Worm (Caenorhabditis elegans): ENCODE data around the gene C33A12.19.

Gene C33A12.19

DNA sequence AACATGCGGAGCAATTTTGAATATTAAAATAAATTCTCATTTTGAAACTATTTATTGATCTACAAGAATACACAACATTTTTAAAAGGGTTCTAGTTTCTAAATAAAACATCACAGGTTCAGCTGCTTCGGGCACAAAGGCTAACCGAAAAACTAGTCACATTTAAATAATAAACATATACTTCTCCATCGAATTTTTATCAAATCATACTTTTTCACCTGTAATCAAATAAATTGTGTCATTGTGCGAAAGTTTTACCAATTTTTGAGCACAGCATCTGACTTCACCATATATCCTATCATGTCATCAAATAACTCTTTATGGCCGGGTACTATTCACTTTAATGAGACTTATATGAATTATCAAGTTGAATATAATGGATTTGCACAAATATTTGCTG lies 26.5 kb upstream of the C33A12.19 start, which contains the start of gene sru-6:
Gene sru-6, plus strand, starts transcription at position 301 of the 400 bp plus-strand sequence.
- TF ChIP-seq ref-1 (GFP tag; conservative IDR thresholded peaks at IDR 0.05), result no peak
- no peak for TF ChIP-seq ztf-29 (GFP tag; IDR thresholded peaks at IDR 0.05)
- no peak for TF ChIP-seq ztf-23 (GFP tag; IDR thresholded peaks at IDR 0.05)
- TF ChIP-seq cog-1 (tag; optimal IDR thresholded peaks at IDR 0.05), result no peak
- TF ChIP-seq klf-2 (GFP tag; conservative IDR thresholded peaks at IDR 0.05), result no peak

DNA sequence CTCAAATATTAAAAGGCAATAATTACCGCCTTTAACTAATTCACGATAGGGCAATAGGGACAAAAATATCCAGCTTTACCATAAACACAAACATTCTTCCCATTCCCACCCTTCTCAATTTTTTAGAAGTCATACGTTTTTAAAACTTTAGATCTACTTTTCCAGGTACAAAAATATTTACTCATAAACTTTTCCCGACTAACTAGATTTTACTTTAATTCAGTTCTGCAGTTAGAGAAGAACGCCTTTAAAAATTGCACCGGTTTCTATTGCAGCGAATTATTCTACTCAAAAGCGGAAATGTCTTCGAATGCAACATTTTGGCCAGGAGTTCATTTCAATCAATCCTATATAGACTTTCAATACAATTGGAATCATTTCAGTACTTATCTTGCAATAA lies 20.5 kb upstream of the C33A12.19 start, which contains the start of gene sru-3:
Gene sru-3, plus strand, starts transcription at position 301 of the 400 bp plus-strand sequence.
- no peak for TF ChIP-seq T22C8.4 (GFP tag; IDR thresholded peaks at IDR 0.05)
- no peak for TF ChIP-seq klf-2 (GFP tag; conservative IDR thresholded peaks at IDR 0.05)
- no peak for TF ChIP-seq ztf-23 (GFP tag; IDR thresholded peaks at IDR 0.05)
- TF ChIP-seq cog-1 (tag; optimal IDR thresholded peaks at IDR 0.05), result no peak
- no peak for TF ChIP-seq ref-1 (GFP tag; conservative IDR thresholded peaks at IDR 0.05)
- no peak for TF ChIP-seq tab-1 (GFP tag; IDR thresholded peaks at IDR 0.05)
- TF ChIP-seq ztf-29 (GFP tag; IDR thresholded peaks at IDR 0.05), result no peak
- no peak for TF ChIP-seq flt-1 (GFP tag; IDR thresholded peaks at IDR 0.05)
- no peak for TF ChIP-seq med-1 (GFP tag; optimal IDR thresholded peaks at IDR 0.05; ENCODE audit: insufficient read depth)

DNA sequence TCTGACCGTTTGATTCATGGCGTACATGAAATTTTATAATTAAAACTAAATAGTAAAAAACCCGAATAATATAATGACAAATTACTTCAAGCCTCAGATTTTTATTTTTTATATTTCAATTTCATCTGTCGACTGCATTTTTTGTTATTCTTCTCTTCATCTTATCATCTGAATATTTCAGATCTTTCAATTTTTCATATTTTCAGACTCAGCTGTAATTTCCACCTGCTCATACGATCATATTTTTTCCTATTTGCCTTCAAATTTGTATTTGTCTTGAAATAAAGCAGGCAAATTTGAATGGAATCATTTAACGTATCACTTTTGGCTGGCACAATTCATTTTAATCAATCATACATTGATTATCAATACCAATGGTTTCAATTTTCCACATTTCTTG lies 18.7 kb upstream of the C33A12.19 start, which contains the start of gene sru-4:
Gene sru-4, plus strand, starts transcription at position 301 of the 400 bp plus-strand sequence.
- no peak for TF ChIP-seq tab-1 (GFP tag; IDR thresholded peaks at IDR 0.05)
- TF ChIP-seq med-1 (GFP tag; optimal IDR thresholded peaks at IDR 0.05; ENCODE audit: insufficient read depth), result no peak
- TF ChIP-seq ztf-29 (GFP tag; IDR thresholded peaks at IDR 0.05), result no peak
- TF ChIP-seq T22C8.4 (GFP tag; IDR thresholded peaks at IDR 0.05), result no peak
- TF ChIP-seq cog-1 (tag; optimal IDR thresholded peaks at IDR 0.05), result no peak
- no peak for TF ChIP-seq ref-1 (GFP tag; conservative IDR thresholded peaks at IDR 0.05)
- TF ChIP-seq klf-2 (GFP tag; conservative IDR thresholded peaks at IDR 0.05), result no peak
- TF ChIP-seq flt-1 (GFP tag; IDR thresholded peaks at IDR 0.05), result no peak
- no peak for TF ChIP-seq ztf-23 (GFP tag; IDR thresholded peaks at IDR 0.05)

DNA sequence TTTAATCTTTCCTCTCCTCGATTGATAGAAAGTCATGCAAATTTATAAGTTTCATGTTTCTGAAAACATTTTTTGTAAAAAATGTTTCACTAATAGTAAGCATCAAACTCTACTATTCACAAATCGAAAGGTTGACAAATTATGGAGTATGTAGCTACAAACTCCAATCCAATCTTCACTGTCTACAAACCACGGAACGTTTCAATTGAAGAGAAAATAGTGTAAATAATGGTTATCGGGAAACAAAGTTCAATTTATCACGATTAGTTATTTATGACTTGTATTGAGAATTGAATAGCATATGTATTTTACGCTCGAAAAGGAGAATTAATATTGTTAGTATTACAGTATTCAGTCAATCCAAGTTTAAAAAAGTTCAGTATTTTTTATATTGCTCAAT lies 17.2 kb upstream of the C33A12.19 start:
- no peak for TF ChIP-seq med-1 (GFP tag; optimal IDR thresholded peaks at IDR 0.05; ENCODE audit: insufficient read depth)
- TF ChIP-seq ztf-29 (GFP tag; IDR thresholded peaks at IDR 0.05), result no peak
- TF ChIP-seq tab-1 (GFP tag; IDR thresholded peaks at IDR 0.05), result no peak
- no peak for TF ChIP-seq cog-1 (tag; optimal IDR thresholded peaks at IDR 0.05)
- no peak for TF ChIP-seq flt-1 (GFP tag; IDR thresholded peaks at IDR 0.05)
- TF ChIP-seq ref-1 (GFP tag; conservative IDR thresholded peaks at IDR 0.05), result no peak

DNA sequence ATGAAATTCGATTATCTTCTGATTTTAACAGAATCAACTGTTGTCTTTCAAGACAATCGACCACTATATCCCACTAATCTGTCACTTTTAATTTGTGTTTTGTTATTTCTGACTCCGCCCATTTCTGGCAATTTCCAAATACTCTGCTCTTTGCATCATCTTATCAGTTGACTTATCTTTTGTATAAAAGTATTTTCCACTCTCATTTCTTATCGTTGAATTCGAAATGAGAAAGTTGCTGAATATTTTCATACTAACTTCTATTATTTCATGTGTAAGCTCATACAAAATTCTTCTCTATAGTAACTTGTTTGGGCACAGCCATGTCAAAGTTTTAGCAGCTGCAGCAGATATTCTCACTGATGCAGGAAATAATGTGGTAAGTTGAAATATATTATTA lies 16.7 kb upstream of the C33A12.19 start, which contains the start of gene ugt-21:
Gene ugt-21, plus strand, starts transcription at position 212 of the 400 bp plus-strand sequence.
- TF ChIP-seq cog-1 (tag; optimal IDR thresholded peaks at IDR 0.05) (no peak), klf-2 (GFP tag; conservative IDR thresholded peaks at IDR 0.05) (no peak), ref-1 (GFP tag; conservative IDR thresholded peaks at IDR 0.05) (no peak), med-1 (GFP tag; optimal IDR thresholded peaks at IDR 0.05; ENCODE audit: insufficient read depth) (no peak), T22C8.4 (GFP tag; IDR thresholded peaks at IDR 0.05) (no peak)

DNA sequence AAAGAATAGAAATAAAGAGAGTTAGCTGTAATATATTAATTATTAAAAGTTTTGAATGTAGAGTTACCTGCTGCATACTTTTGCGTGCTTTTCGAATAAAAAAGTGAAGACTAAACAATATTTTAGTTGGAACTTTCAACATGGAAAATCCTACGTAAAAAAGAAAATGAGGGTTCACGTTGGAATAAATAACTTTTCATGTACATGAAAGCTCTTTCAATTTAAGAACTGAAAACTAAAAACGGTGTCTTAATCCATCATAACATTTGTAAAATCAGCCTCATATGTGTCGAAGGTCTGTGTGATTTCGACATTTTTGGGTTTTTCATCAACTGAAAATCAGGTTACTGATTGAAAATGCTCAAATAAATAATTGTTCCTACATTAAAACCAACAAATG lies 10.5 kb upstream of the C33A12.19 start, which contains the start of gene ttr-9:
Gene ttr-9, minus strand, starts transcription at position 101 of the 400 bp plus-strand sequence.
- TF ChIP-seq flt-1 (GFP tag; IDR thresholded peaks at IDR 0.05), result no peak
- no peak for TF ChIP-seq tab-1 (GFP tag; IDR thresholded peaks at IDR 0.05)
- TF ChIP-seq cog-1 (tag; optimal IDR thresholded peaks at IDR 0.05), result no peak
- TF ChIP-seq klf-2 (GFP tag; conservative IDR thresholded peaks at IDR 0.05), result no peak
- TF ChIP-seq ref-1 (GFP tag; conservative IDR thresholded peaks at IDR 0.05), result no peak
- no peak for TF ChIP-seq T22C8.4 (GFP tag; IDR thresholded peaks at IDR 0.05)
- no peak for TF ChIP-seq med-1 (GFP tag; optimal IDR thresholded peaks at IDR 0.05; ENCODE audit: insufficient read depth)
- no peak for TF ChIP-seq ztf-29 (GFP tag; IDR thresholded peaks at IDR 0.05)
- TF ChIP-seq ztf-23 (GFP tag; IDR thresholded peaks at IDR 0.05), result no peak

DNA sequence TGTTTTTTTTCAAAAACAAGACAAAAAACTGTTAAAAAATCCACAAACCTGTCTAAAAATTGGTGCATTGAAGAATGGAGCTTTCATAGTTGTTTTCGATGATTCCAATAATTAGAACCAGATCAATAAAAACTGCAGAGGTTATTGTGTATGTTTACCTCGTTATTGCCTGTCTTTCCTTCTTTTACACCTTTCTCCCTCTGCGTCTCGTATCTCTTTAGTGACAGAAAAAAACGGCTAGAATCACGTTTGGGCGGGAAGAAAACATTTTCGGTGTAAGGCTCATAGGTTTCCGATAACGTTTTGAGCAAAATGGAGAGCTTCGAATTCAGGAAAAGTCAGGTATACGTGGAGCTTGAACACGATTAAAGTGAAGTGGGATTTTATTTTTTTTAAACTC lies 8.2 kb upstream of the C33A12.19 start, which contains the start of gene ethe-1:
Gene ethe-1, minus strand, starts transcription at position 150 of the 400 bp plus-strand sequence.
- TF ChIP-seq tab-1 (GFP tag; IDR thresholded peaks at IDR 0.05) (no peak), ztf-29 (GFP tag; IDR thresholded peaks at IDR 0.05) (no peak), klf-2 (GFP tag; conservative IDR thresholded peaks at IDR 0.05) (no peak)

DNA sequence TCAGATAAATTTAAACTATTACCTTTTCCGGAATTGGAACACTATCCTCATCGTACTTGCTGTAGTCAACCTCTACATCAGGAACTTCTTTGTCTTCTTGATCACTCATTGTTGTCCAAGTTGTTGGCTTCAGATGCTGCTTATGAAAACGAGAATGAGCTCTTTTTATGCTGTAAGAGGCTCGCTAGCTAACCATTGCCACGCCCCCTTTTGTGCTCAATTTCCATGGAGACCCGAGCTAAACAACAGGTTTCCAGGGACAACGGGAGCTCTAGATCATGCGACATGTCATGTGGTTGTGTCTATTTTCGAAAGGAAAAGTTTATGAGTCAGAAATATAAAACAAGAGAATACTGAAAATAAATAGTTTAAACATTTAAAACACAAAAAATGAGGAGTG lies 6.4 kb upstream of the C33A12.19 start, which contains the start of gene C33A12.4:
Gene C33A12.4, minus strand, starts transcription at position 131 of the 400 bp plus-strand sequence.
- TF ChIP-seq ztf-29 (GFP tag; IDR thresholded peaks at IDR 0.05) (no peak), flt-1 (GFP tag; IDR thresholded peaks at IDR 0.05) (no peak), cog-1 (tag; optimal IDR thresholded peaks at IDR 0.05) (no peak), ztf-23 (GFP tag; IDR thresholded peaks at IDR 0.05) (no peak), T22C8.4 (GFP tag; IDR thresholded peaks at IDR 0.05) (no peak), med-1 (GFP tag; optimal IDR thresholded peaks at IDR 0.05; ENCODE audit: insufficient read depth) (no peak), ref-1 (GFP tag; conservative IDR thresholded peaks at IDR 0.05) (no peak), klf-2 (GFP tag; conservative IDR thresholded peaks at IDR 0.05) (no peak), tab-1 (GFP tag; IDR thresholded peaks at IDR 0.05) (no peak)

DNA sequence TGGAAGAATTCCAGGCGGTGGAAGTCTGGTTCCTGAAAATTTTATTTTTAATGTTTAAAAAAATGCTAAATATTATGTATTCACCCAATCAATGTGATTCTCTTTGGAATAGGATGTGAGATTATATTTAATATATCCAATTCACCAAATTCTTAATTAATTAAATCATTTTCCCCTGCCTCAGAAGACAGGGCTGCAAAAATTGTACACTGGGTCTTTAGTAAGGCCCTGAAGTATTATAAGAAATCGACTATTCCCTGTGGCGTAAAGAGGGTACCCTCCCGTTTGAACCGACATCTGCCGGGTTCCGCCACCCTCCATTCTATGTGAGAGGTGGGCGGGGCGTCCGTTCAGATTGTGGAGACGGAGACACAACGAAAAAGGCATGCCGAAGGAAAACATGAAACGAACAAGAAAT lies 5.6 kb upstream of the C33A12.19 start:
- no peak for TF ChIP-seq flt-1 (GFP tag; IDR thresholded peaks at IDR 0.05)
- TF ChIP-seq cog-1 (tag; optimal IDR thresholded peaks at IDR 0.05), result no peak
- no peak for TF ChIP-seq ztf-29 (GFP tag; IDR thresholded peaks at IDR 0.05)

DNA sequence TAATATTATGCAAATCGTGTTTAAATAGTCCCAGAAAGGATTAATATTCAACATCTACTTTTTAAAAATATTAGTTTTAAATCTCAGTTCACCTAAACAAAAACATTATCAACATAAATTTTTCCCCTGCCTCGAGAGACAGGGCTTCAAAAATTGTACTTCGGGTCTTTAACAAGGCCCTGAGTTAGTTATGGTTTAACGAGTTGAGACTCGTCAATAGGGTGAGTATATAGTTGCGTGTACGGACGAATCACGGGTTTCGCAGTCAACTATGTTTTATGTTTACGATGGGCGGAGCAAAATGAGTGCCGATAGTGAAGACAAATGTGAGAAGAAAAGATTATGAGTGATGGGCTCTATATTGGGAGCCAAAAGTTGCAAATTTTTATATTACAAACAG lies 5.2 kb upstream of the C33A12.19 start:
- TF ChIP-seq T22C8.4 (GFP tag; IDR thresholded peaks at IDR 0.05) (no peak), med-1 (GFP tag; optimal IDR thresholded peaks at IDR 0.05; ENCODE audit: insufficient read depth) (no peak)

DNA sequence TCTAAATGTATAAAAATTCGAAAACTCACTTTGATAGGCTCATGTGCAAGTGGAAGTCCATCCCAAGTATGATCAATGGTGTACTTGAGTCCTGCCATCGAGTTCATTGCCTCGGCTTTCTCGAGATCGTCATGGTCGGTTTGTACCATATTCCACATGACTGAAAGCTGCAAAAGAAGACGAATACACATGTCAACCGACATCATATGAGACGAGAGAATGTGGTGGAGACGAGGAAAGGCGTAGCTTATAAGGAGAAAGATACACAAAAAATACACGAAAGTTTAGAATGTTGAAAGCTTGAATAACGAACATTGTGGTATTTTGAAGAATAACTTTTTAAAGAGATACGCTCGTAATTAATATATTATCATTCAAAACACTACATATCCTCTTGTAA lies 4.0 kb upstream of the C33A12.19 start, which contains the start of gene C33A12.3:
Gene C33A12.3, minus strand, starts transcription at position 167 of the 400 bp plus-strand sequence.
- no peak for TF ChIP-seq ztf-29 (GFP tag; IDR thresholded peaks at IDR 0.05)
- TF ChIP-seq cog-1 (tag; optimal IDR thresholded peaks at IDR 0.05), result no peak
- no peak for TF ChIP-seq flt-1 (GFP tag; IDR thresholded peaks at IDR 0.05)
- TF ChIP-seq T22C8.4 (GFP tag; IDR thresholded peaks at IDR 0.05), result no peak
- TF ChIP-seq med-1 (GFP tag; optimal IDR thresholded peaks at IDR 0.05; ENCODE audit: insufficient read depth), result no peak
- TF ChIP-seq tab-1 (GFP tag; IDR thresholded peaks at IDR 0.05), result no peak
- no peak for TF ChIP-seq ztf-23 (GFP tag; IDR thresholded peaks at IDR 0.05)
- TF ChIP-seq ref-1 (GFP tag; conservative IDR thresholded peaks at IDR 0.05), result no peak
- no peak for TF ChIP-seq klf-2 (GFP tag; conservative IDR thresholded peaks at IDR 0.05)
